Fruit fly (Drosophila melanogaster) whole organism, pupa: ENCODE data around the gene brm.

Source experiments
- CG10348 ChIP-seq: fragments of 200-800 bp; sonication (Bioruptor generic); IDR thresholded peaks from 2 replicates; pipeline ENCODE4 v1.3.6; 2022; ENCODE audit warnings: missing biosample characterization, missing genetic modification characterization
- CG12605 ChIP-seq: fragments of 200-800 bp; sonication (Bioruptor generic); IDR thresholded peaks from 2 replicates; pipeline ENCODE4 v1.3.6; 2022; ENCODE audit warnings: missing biosample characterization, missing genetic modification characterization
- CG15710 ChIP-seq: fragments of 200-800 bp; sonication (Bioruptor generic); optimal IDR thresholded peaks from 2 replicates; lab custom pipeline; 2018; ENCODE audit warnings: missing biosample characterization, mild to moderate bottlenecking, missing genetic modification characterization, moderate library complexity
- CG8159 ChIP-seq: fragments of 200-800 bp; sonication (Bioruptor generic); optimal IDR thresholded peaks from 3 replicates; lab custom pipeline; 2018; ENCODE audit warnings: missing biosample characterization, mild to moderate bottlenecking, missing genetic modification characterization, moderate library complexity
- CG8301 ChIP-seq: fragments of 200-800 bp; sonication (Bioruptor generic); optimal IDR thresholded peaks from 2 replicates; lab custom pipeline; 2018; ENCODE audit warnings: missing biosample characterization, mild to moderate bottlenecking, missing genetic modification characterization
- EcR ChIP-seq: fragments of 200-800 bp; sonication (Bioruptor generic); optimal IDR thresholded peaks from 3 replicates; lab custom pipeline; 2019; ENCODE audit warnings: missing biosample characterization, missing genetic modification characterization, mild to moderate bottlenecking, moderate library complexity, missing genetic modification reagents
- Pif1A ChIP-seq: fragments of 200-800 bp; sonication (Bioruptor generic); optimal IDR thresholded peaks from 3 replicates; lab custom pipeline; 2016; ENCODE audit warnings: missing biosample characterization, missing genetic modification characterization
- Snoo ChIP-seq: fragments of 200-800 bp; sonication (Bioruptor generic); optimal IDR thresholded peaks from 3 replicates; lab custom pipeline; 2017; ENCODE audit warnings: missing biosample characterization, mild to moderate bottlenecking, missing genetic modification characterization, inconsistent platforms
- fd96Ca ChIP-seq: fragments of 200-800 bp; sonication (Bioruptor generic); IDR thresholded peaks from 3 replicates; pipeline ENCODE4 v1.3.6; 2022; ENCODE audit warnings: missing biosample characterization, missing genetic modification characterization

dm6 chr3L:16021064-16021683, 38.5 kb upstream of the brm start:
- TF ChIP-seq CG15710 (tag; lab: Kevin White, UChicago) (peak; percentile 44), Snoo (tag; lab: Kevin White, UChicago) (no peak), Pif1A (peak; percentile 61), CG12605 (GFP tag; lab: Robert Waterston, UW) (no peak), CG8159 (tag; lab: Kevin White, UChicago) (peak; percentile 58), CG10348 (GFP tag; lab: Robert Waterston, UW) (no peak), EcR (no peak), fd96Ca (GFP tag; lab: Robert Waterston, UW) (peak; percentile 60; the same call in 2 of the 3 replicates), CG8301 (peak; percentile 68)
